Fruit fly (Drosophila melanogaster) whole organism, embryonic: Measurements from ENCODE around the gene CG32939.
A peak's percentile ranks its signal among the peaks of the same experiment; 100 is the strongest.

Experiments used
- BEAF-32 ChIP-seq: fragments of 200-800 bp; sonication (Bioruptor generic); optimal IDR thresholded peaks from 3 replicates; lab custom pipeline; 2017; ENCODE audit warnings: missing biosample characterization, missing genetic modification characterization, mild to moderate bottlenecking, moderate library complexity, missing genetic modification reagents
- CG10267 ChIP-seq: fragments of 200-800 bp; sonication (Bioruptor generic); optimal IDR thresholded peaks from 2 replicates; lab custom pipeline; 2018; ENCODE audit warnings: missing biosample characterization, mild to moderate bottlenecking, missing genetic modification characterization, moderate library complexity
- CG12299 ChIP-seq: fragments of 200-800 bp; sonication (Bioruptor generic); optimal IDR thresholded peaks from 2 replicates; lab custom pipeline; 2018; ENCODE audit warnings: missing biosample characterization, mild to moderate bottlenecking, missing genetic modification characterization
- CG12942 ChIP-seq: fragments of 200-800 bp; sonication (Bioruptor generic); optimal IDR thresholded peaks from 3 replicates; lab custom pipeline; 2016; ENCODE audit warnings: missing biosample characterization, missing genetic modification characterization
- CG13894 ChIP-seq: fragments of 200-800 bp; sonication (Bioruptor generic); optimal IDR thresholded peaks from 3 replicates; lab custom pipeline; 2018; ENCODE audit warnings: missing biosample characterization, mild to moderate bottlenecking, missing genetic modification characterization, moderate library complexity
- CG14441 ChIP-seq: fragments of 200-800 bp; sonication (Bioruptor generic); IDR thresholded peaks from 2 replicates; pipeline ENCODE4 v1.3.6; 2022; ENCODE audit warnings: missing biosample characterization, missing genetic modification characterization
- CG1647 ChIP-seq: fragments of 200-800 bp; sonication (Bioruptor generic); optimal IDR thresholded peaks from 3 replicates; lab custom pipeline; 2016; ENCODE audit warnings: missing biosample characterization, missing genetic modification characterization
- CG17829 ChIP-seq: fragments of 200-800 bp; optimal IDR thresholded peaks from 2 replicates; lab custom pipeline; 2019; ENCODE audit warnings: missing biosample characterization, mild to moderate bottlenecking, missing genetic modification characterization, moderate library complexity
- CG18599 ChIP-seq: fragments of 200-800 bp; sonication (Bioruptor generic); optimal IDR thresholded peaks from 3 replicates; lab custom pipeline; 2017; ENCODE audit warnings: missing biosample characterization, missing genetic modification characterization, mild to moderate bottlenecking, moderate library complexity, missing genetic modification reagents
- CG2116 ChIP-seq: fragments of 200-800 bp; sonication (Bioruptor generic); optimal IDR thresholded peaks from 3 replicates; lab custom pipeline; 2018; ENCODE audit warnings: missing biosample characterization, mild to moderate bottlenecking, missing genetic modification characterization
- CG30431 ChIP-seq: fragments of 200-800 bp; sonication (Bioruptor generic); optimal IDR thresholded peaks from 2 replicates; lab custom pipeline; 2017; ENCODE audit warnings: missing biosample characterization, missing genetic modification characterization
- CG31224 ChIP-seq: fragments of 200-800 bp; sonication (Bioruptor generic); IDR thresholded peaks from 2 replicates; pipeline ENCODE4 v1.3.6; 2022; ENCODE audit warnings: missing biosample characterization, missing genetic modification characterization
- CG34376 ChIP-seq: fragments of 200-800 bp; sonication (Bioruptor generic); optimal IDR thresholded peaks from 2 replicates; lab custom pipeline; 2018; ENCODE audit warnings: missing biosample characterization, mild to moderate bottlenecking, missing genetic modification characterization
- CG3726 ChIP-seq: fragments of 200-800 bp; sonication (Bioruptor generic); IDR thresholded peaks from 3 replicates; pipeline ENCODE4, ENCODE4 v1.3.6; 2022; ENCODE audit warnings: missing biosample characterization, missing genetic modification characterization
- CG5245 ChIP-seq: fragments of 200-800 bp; sonication (Bioruptor generic); optimal IDR thresholded peaks from 3 replicates; lab custom pipeline; 2016; ENCODE audit warnings: missing biosample characterization, missing genetic modification characterization
- CG8765 ChIP-seq: fragments of 200-800 bp; sonication (Bioruptor generic); IDR thresholded peaks from 2 replicates; pipeline ENCODE4 v1.3.6; 2022; ENCODE audit warnings: missing biosample characterization, missing genetic modification characterization
- Chrac-16 ChIP-seq: fragments of 200-800 bp; sonication (Bioruptor generic); optimal IDR thresholded peaks from 3 replicates; lab custom pipeline; 2016; ENCODE audit warnings: missing biosample characterization, missing genetic modification characterization
- Dfd ChIP-seq, 2 experiments: fragments of >200 bp; optimal IDR thresholded peaks; 2 replicates each; lab custom pipeline; 2017; ENCODE audit warnings: missing biosample characterization in 2 of 2, missing genetic modification characterization in 2 of 2
- Dip2 ChIP-seq: fragments of 200-800 bp; sonication (Bioruptor generic); IDR thresholded peaks from 2 replicates; pipeline ENCODE4 v1.3.6; 2022; ENCODE audit warnings: missing biosample characterization, missing genetic modification characterization
- Dp ChIP-seq: fragments of 200-800 bp; sonication (Bioruptor generic); optimal IDR thresholded peaks from 2 replicates; lab custom pipeline; 2018; ENCODE audit warnings: missing biosample characterization, mild to moderate bottlenecking, missing genetic modification characterization, moderate library complexity
- Ets65A ChIP-seq: fragments of 200-800 bp; sonication (Bioruptor generic); peaks from one replicate; lab custom pipeline; 2016; ENCODE audit warnings: missing biosample characterization, missing genetic modification characterization
- HLH3B ChIP-seq: fragments of 200-800 bp; sonication (Bioruptor generic); IDR thresholded peaks from 2 replicates; pipeline ENCODE4 v1.3.6; 2022; ENCODE audit warnings: missing biosample characterization, missing genetic modification characterization
- Hey ChIP-seq: fragments of 200-800 bp; sonication (Bioruptor generic); optimal IDR thresholded peaks from 3 replicates; lab custom pipeline; 2018; ENCODE audit warnings: missing biosample characterization, mild to moderate bottlenecking, missing genetic modification characterization
- Hsf ChIP-seq: fragments of 200-800 bp; sonication (Bioruptor generic); optimal IDR thresholded peaks from 3 replicates; lab custom pipeline; 2016; ENCODE audit warnings: missing biosample characterization, missing genetic modification characterization
- Med ChIP-seq: fragments of 200-800 bp; sonication (Bioruptor generic); peaks from one replicate; lab custom pipeline; 2016; ENCODE audit warnings: missing biosample characterization, missing genetic modification characterization, mild to moderate bottlenecking, inconsistent platforms, moderate library complexity
- Nf-YB ChIP-seq: fragments of 200-800 bp; sonication (Bioruptor generic); optimal IDR thresholded peaks from 3 replicates; lab custom pipeline; 2019; ENCODE audit warnings: missing biosample characterization, mild to moderate bottlenecking, missing genetic modification characterization, moderate library complexity
- PHDP ChIP-seq: fragments of 200-800 bp; sonication (Bioruptor generic); optimal IDR thresholded peaks from 3 replicates; lab custom pipeline; 2018; ENCODE audit warnings: missing biosample characterization, mild to moderate bottlenecking, missing genetic modification characterization, moderate library complexity
- Rx ChIP-seq: fragments of 200-800 bp; sonication (Bioruptor generic); IDR thresholded peaks from 2 replicates; pipeline ENCODE4 v1.3.6; 2022; ENCODE audit warnings: missing biosample characterization, missing genetic modification characterization
- Vsx1 ChIP-seq: fragments of 200-800 bp; sonication (Bioruptor generic); optimal IDR thresholded peaks from 2 replicates; lab custom pipeline; 2017; ENCODE audit warnings: missing biosample characterization, mild to moderate bottlenecking, missing genetic modification characterization, missing genetic modification reagents
- Xbp1 ChIP-seq: fragments of 200-800 bp; sonication (Bioruptor generic); optimal IDR thresholded peaks from 3 replicates; lab custom pipeline; 2016; ENCODE audit warnings: missing biosample characterization, mild to moderate bottlenecking, missing genetic modification characterization
- ac ChIP-seq: fragments of 200-800 bp; sonication (Bioruptor generic); optimal IDR thresholded peaks from 3 replicates; lab custom pipeline; 2017; ENCODE audit warnings: missing biosample characterization, mild to moderate bottlenecking, missing genetic modification characterization
- amos ChIP-seq: fragments of 200-800 bp; sonication (Bioruptor generic); IDR thresholded peaks from 2 replicates; pipeline ENCODE4 v1.3.6; 2022; ENCODE audit warnings: missing biosample characterization, missing genetic modification characterization; ENCODE audit not compliant: partially characterized antibody
- ap ChIP-seq: fragments of 200-800 bp; sonication (Bioruptor generic); IDR thresholded peaks from 2 replicates; pipeline ENCODE4 v1.3.6; 2022; ENCODE audit warnings: missing biosample characterization, missing genetic modification characterization
- chinmo ChIP-seq: fragments of 200-800 bp; sonication (Bioruptor generic); IDR thresholded peaks from 4 replicates; pipeline ENCODE4 v1.3.6; 2022; ENCODE audit warnings: missing biosample characterization, missing genetic modification characterization; ENCODE audit not compliant: partially characterized antibody
- chn ChIP-seq: fragments of 200-800 bp; sonication (Bioruptor generic); optimal IDR thresholded peaks from 2 replicates; lab custom pipeline; 2016; ENCODE audit warnings: missing biosample characterization, missing genetic modification characterization
- dan ChIP-seq: fragments of 200-800 bp; sonication (Bioruptor generic); IDR thresholded peaks from 2 replicates; pipeline ENCODE4 v1.3.6; 2022; ENCODE audit warnings: missing biosample characterization, missing genetic modification characterization
- dpn ChIP-seq, 2 experiments: fragments of 200-800 bp; sonication (Bioruptor generic); optimal IDR thresholded peaks; 3 replicates each; lab custom pipeline; 2016; ENCODE audit warnings: missing biosample characterization in 2 of 2, missing genetic modification characterization in 2 of 2
- exex ChIP-seq: fragments of 200-800 bp; sonication (Bioruptor generic); optimal IDR thresholded peaks from 4 replicates; lab custom pipeline; 2018; ENCODE audit warnings: missing biosample characterization, mild to moderate bottlenecking, missing genetic modification characterization, moderate library complexity
- gcm ChIP-seq: fragments of 200-800 bp; sonication (Bioruptor generic); optimal IDR thresholded peaks from 2 replicates; lab custom pipeline; 2019; ENCODE audit warnings: missing biosample characterization, mild to moderate bottlenecking, missing genetic modification characterization, moderate library complexity
- h ChIP-seq: fragments of >200 bp; optimal IDR thresholded peaks from 2 replicates; lab custom pipeline; 2017
- ham ChIP-seq: fragments of 200-800 bp; sonication (Bioruptor generic); IDR thresholded peaks from 2 replicates; pipeline ENCODE4 v1.3.6; 2022; ENCODE audit warnings: missing biosample characterization, missing genetic modification characterization
- inv ChIP-seq: fragments of 200-800 bp; sonication (Bioruptor generic); IDR thresholded peaks from 2 replicates; pipeline ENCODE4 v1.3.6; 2022; ENCODE audit warnings: missing biosample characterization, missing genetic modification characterization; ENCODE audit not compliant: partially characterized antibody
- mld ChIP-seq: fragments of 200-800 bp; sonication (Bioruptor generic); IDR thresholded peaks from 3 replicates; pipeline ENCODE4 v1.3.6; 2022; ENCODE audit warnings: missing biosample characterization, missing genetic modification characterization; ENCODE audit not compliant: partially characterized antibody
- onecut ChIP-seq: fragments of 200-800 bp; sonication (Bioruptor generic); IDR thresholded peaks from 2 replicates; pipeline ENCODE4 v1.3.6; 2022; ENCODE audit warnings: missing biosample characterization, missing genetic modification characterization
- phol ChIP-seq: fragments of 200-800 bp; sonication (Bioruptor generic); optimal IDR thresholded peaks from 3 replicates; lab custom pipeline; 2018; ENCODE audit warnings: missing biosample characterization, mild to moderate bottlenecking, missing genetic modification characterization, moderate library complexity
- pita ChIP-seq: fragments of 200-800 bp; sonication (Bioruptor generic); optimal IDR thresholded peaks from 2 replicates; lab custom pipeline; 2017; ENCODE audit warnings: missing biosample characterization, mild to moderate bottlenecking, missing genetic modification characterization
- salm ChIP-seq: fragments of 200-800 bp; sonication (Bioruptor generic); optimal IDR thresholded peaks from 2 replicates; lab custom pipeline; 2018; ENCODE audit warnings: missing biosample characterization, mild to moderate bottlenecking, missing genetic modification characterization
- sens ChIP-seq: fragments of 200-800 bp; sonication (Bioruptor generic); peaks from one replicate; lab custom pipeline; 2016; ENCODE audit warnings: missing biosample characterization, missing genetic modification characterization
- shn ChIP-seq: fragments of 200-800 bp; sonication (Bioruptor generic); optimal IDR thresholded peaks from 3 replicates; lab custom pipeline; 2016; ENCODE audit warnings: missing biosample characterization, missing genetic modification characterization
- sima ChIP-seq: fragments of 200-800 bp; sonication (Bioruptor generic); optimal IDR thresholded peaks from 2 replicates; lab custom pipeline; 2016; ENCODE audit warnings: missing biosample characterization, missing genetic modification characterization
- vfl ChIP-seq: fragments of 200-800 bp; sonication (Bioruptor generic); optimal IDR thresholded peaks from 2 replicates; lab custom pipeline; 2016; ENCODE audit warnings: missing biosample characterization, missing genetic modification characterization

The CG32939 gene

DNA sequence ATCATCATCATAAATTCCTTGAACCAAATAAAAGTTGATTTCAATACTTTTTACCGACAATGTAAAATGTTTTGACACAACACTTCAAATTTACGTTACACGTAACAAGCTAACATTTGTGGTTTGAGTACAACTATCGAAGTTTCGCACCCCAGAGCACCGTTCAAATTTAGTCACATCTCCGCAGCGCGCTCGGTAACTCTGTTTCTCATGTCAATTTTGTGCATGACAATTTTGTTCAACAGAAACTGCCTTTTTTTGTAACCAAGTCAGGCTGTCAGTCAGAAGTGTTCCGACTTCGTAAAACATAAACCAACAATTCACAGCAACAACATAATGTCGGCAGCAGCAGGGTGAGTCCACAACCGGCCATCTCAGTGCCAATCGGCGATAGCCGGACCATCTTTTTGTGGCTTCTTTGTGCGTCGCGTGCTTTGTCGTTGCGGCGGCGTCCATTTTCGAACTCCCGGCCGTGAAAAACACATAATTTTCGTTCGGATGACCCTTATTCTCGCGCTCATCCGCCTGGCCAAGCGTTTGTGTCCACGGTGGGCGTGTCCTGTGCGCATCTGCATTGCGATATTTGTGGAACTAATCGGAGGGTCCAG is 15.0 kb upstream of the CG32939 start, which contains the start of gene p23 (continued):
- TF ChIP-seq CG3726 (GFP tag; lab: Robert Waterston, UW) (no peak), CG13894 (no peak), CG34376 (GFP tag; lab: Kevin White, UChicago) (no peak), amos (GFP tag; lab: Robert Waterston, UW) (peak; percentile 73), shn (GFP tag; lab: Kevin White, UChicago) (peak; percentile 12), Chrac-16 (GFP tag; lab: Kevin White, UChicago) (no peak), Hsf (GFP tag; lab: Kevin White, UChicago) (peak; percentile 9), ham (no peak), gcm (no peak), CG12942 (no peak), chn (no peak), h (lab: Kevin White, UChicago) (no peak), CG31224 (GFP tag; lab: Robert Waterston, UW) (no peak), chinmo (GFP tag; lab: Robert Waterston, UW) (peak; percentile 83; the same call in 1 of the 4 replicates), CG10267 (tag; lab: Kevin White, UChicago) (peak; percentile 45), Xbp1 (GFP tag; lab: Kevin White, UChicago) (peak; percentile 10), PHDP (tag; lab: Kevin White, UChicago) (no peak), Dip2 (GFP tag; lab: Robert Waterston, UW) (no peak), Nf-YB (GFP tag; lab: Kevin White, UChicago) (peak; percentile 9), BEAF-32 (GFP tag; lab: Kevin White, UChicago) (peak; percentile 57), inv (GFP tag; lab: Robert Waterston, UW) (no peak), onecut (GFP tag; lab: Robert Waterston, UW) (no peak), HLH3B (GFP tag; lab: Robert Waterston, UW) (no peak), Dfd (GFP tag; optimal IDR thresholded peaks at IDR 0.05; lab: Kevin White, UChicago) (no peak), Vsx1 (no peak), salm (no peak), vfl (GFP tag; lab: Kevin White, UChicago) (no peak), Dp (GFP tag; lab: Kevin White, UChicago) (peak; percentile 51), exex (tag; lab: Kevin White, UChicago) (no peak), sens (GFP tag; lab: Kevin White, UChicago) (peak; percentile 62), CG18599 (no peak), CG8765 (GFP tag; lab: Robert Waterston, UW) (no peak), dpn (GFP tag; optimal IDR thresholded peaks at IDR 0.05; lab: Kevin White, UChicago) (peak in 1 of 2 experiments; percentile 17), dan (GFP tag; lab: Robert Waterston, UW) (no peak), Rx (GFP tag; lab: Robert Waterston, UW) (no peak), CG12299 (no peak), Ets65A (GFP tag; lab: Kevin White, UChicago) (no peak), CG17829 (tag; lab: Kevin White, UChicago) (peak; percentile 42), sima (GFP tag; lab: Kevin White, UChicago) (no peak), ap (GFP tag; lab: Robert Waterston, UW) (no peak), Med (GFP tag; lab: Kevin White, UChicago) (peak; percentile 83), CG2116 (GFP tag; lab: Kevin White, UChicago) (peak; percentile 1), ac (GFP tag; lab: Kevin White, UChicago) (no peak), CG14441 (GFP tag; lab: Robert Waterston, UW) (no peak), pita (peak; percentile 94), Hey (tag; lab: Kevin White, UChicago) (no peak), CG1647 (GFP tag; lab: Kevin White, UChicago) (no peak), CG30431 (GFP tag; lab: Kevin White, UChicago) (no peak), CG5245 (no peak), phol (tag; lab: Kevin White, UChicago) (peak; percentile 19), mld (GFP tag; lab: Robert Waterston, UW) (no peak)
